Fruit fly (Drosophila melanogaster) whole organism, embryonic: ENCODE data around the gene GramD1B.
A peak's percentile ranks its signal among the peaks of the same experiment; 100 is the strongest.

Experiments used
- Atf-2 ChIP-seq: fragments of 200-800 bp; sonication (Bioruptor generic); optimal IDR thresholded peaks from 2 replicates; lab custom pipeline; 2016; ENCODE audit warnings: missing biosample characterization, missing genetic modification characterization
- Blimp-1 ChIP-seq: fragments of 200-800 bp; sonication (Bioruptor generic); optimal IDR thresholded peaks from 3 replicates; lab custom pipeline; 2018; ENCODE audit warnings: missing biosample characterization, missing genetic modification characterization, mild to moderate bottlenecking, moderate library complexity, missing genetic modification reagents
- Bteb2 ChIP-seq: fragments of 200-800 bp; sonication (Bioruptor generic); optimal IDR thresholded peaks from 2 replicates; lab custom pipeline; 2016; ENCODE audit warnings: missing biosample characterization, missing genetic modification characterization
- CG12659 ChIP-seq: fragments of 200-800 bp; sonication (Bioruptor generic); optimal IDR thresholded peaks from 3 replicates; lab custom pipeline; 2017; ENCODE audit warnings: mild to moderate bottlenecking, missing biosample characterization, missing genetic modification reagents, missing genetic modification characterization
- CG13296 ChIP-seq: fragments of 200-800 bp; sonication (Bioruptor generic); optimal IDR thresholded peaks from 3 replicates; lab custom pipeline; 2018; ENCODE audit warnings: missing biosample characterization, mild to moderate bottlenecking, missing genetic modification characterization
- CG13894 ChIP-seq: fragments of 200-800 bp; sonication (Bioruptor generic); optimal IDR thresholded peaks from 3 replicates; lab custom pipeline; 2018; ENCODE audit warnings: missing biosample characterization, mild to moderate bottlenecking, missing genetic modification characterization, moderate library complexity
- CG14965 ChIP-seq: fragments of 200-800 bp; sonication (Bioruptor generic); optimal IDR thresholded peaks from 2 replicates; lab custom pipeline; 2016; ENCODE audit warnings: missing biosample characterization, missing genetic modification characterization, borderline replicate concordance
- CG1603 ChIP-seq: fragments of 200-800 bp; sonication (Bioruptor generic); optimal IDR thresholded peaks from 2 replicates; lab custom pipeline; 2019; ENCODE audit warnings: missing biosample characterization, mild to moderate bottlenecking, missing genetic modification characterization, moderate library complexity
- CG17186 ChIP-seq: fragments of 200-800 bp; sonication (Bioruptor generic); optimal IDR thresholded peaks from 3 replicates; lab custom pipeline; 2017; ENCODE audit warnings: missing biosample characterization, missing genetic modification reagents, missing genetic modification characterization
- CG17361 ChIP-seq: fragments of 200-800 bp; sonication (Bioruptor generic); IDR thresholded peaks from 3 replicates; pipeline ENCODE4 v1.3.6; 2022; ENCODE audit warnings: missing biosample characterization, missing genetic modification characterization
- CG32532 ChIP-seq: fragments of 200-800 bp; sonication (Bioruptor generic); IDR thresholded peaks from 2 replicates; pipeline ENCODE4 v1.3.6; 2022; ENCODE audit warnings: missing biosample characterization, missing genetic modification characterization
- CG4360 ChIP-seq: fragments of 200-800 bp; sonication (Bioruptor generic); IDR thresholded peaks from 2 replicates; pipeline ENCODE4 v1.3.6; 2022; ENCODE audit warnings: missing biosample characterization, missing genetic modification characterization
- CG43689 ChIP-seq: fragments of 200-800 bp; sonication (Bioruptor generic); IDR thresholded peaks from 2 replicates; pipeline ENCODE4 v1.3.6; 2022; ENCODE audit warnings: missing biosample characterization, missing genetic modification characterization
- CG4617 ChIP-seq: fragments of 200-800 bp; sonication (Bioruptor generic); optimal IDR thresholded peaks from 3 replicates; lab custom pipeline; 2016; ENCODE audit warnings: missing biosample characterization, missing genetic modification characterization, borderline replicate concordance
- CG9215 ChIP-seq: fragments of 200-800 bp; sonication (Bioruptor generic); IDR thresholded peaks from 2 replicates; pipeline ENCODE4 v1.3.6; 2022; ENCODE audit warnings: missing biosample characterization, missing genetic modification characterization
- Camta ChIP-seq: fragments of 200-800 bp; sonication (Bioruptor generic); optimal IDR thresholded peaks from 2 replicates; lab custom pipeline; 2016; ENCODE audit warnings: missing biosample characterization, missing genetic modification characterization
- Drgx ChIP-seq: fragments of 200-800 bp; sonication (Bioruptor generic); IDR thresholded peaks from 2 replicates; pipeline ENCODE4 v1.3.6; 2022; ENCODE audit warnings: missing biosample characterization, missing genetic modification characterization
- Hr39 ChIP-seq: fragments of >200 bp; optimal IDR thresholded peaks from 2 replicates; lab custom pipeline; 2017
- MBD-R2 ChIP-seq: fragments of 200-800 bp; sonication (Bioruptor generic); IDR thresholded peaks from 2 replicates; pipeline ENCODE4 v1.3.6; 2022; ENCODE audit warnings: missing biosample characterization, missing genetic modification characterization
- Med ChIP-seq: fragments of 200-800 bp; sonication (Bioruptor generic); peaks from one replicate; lab custom pipeline; 2016; ENCODE audit warnings: missing biosample characterization, missing genetic modification characterization, mild to moderate bottlenecking, inconsistent platforms, moderate library complexity
- Myb ChIP-seq: fragments of 200-800 bp; sonication (Bioruptor generic); optimal IDR thresholded peaks from 2 replicates; lab custom pipeline; 2016; ENCODE audit warnings: missing biosample characterization, missing genetic modification characterization
- Ravus ChIP-seq: fragments of 200-800 bp; sonication (Bioruptor generic); IDR thresholded peaks from 2 replicates; pipeline ENCODE4 v1.3.6; 2022; ENCODE audit warnings: missing biosample characterization, missing genetic modification characterization
- Tbp ChIP-seq: fragments of >200 bp; optimal IDR thresholded peaks from 2 replicates; lab custom pipeline; 2018; ENCODE audit warnings: missing biosample characterization, missing genetic modification characterization
- Xrp1 ChIP-seq: fragments of 200-800 bp; sonication (Bioruptor generic); IDR thresholded peaks from 2 replicates; pipeline ENCODE4 v1.3.6; 2022; ENCODE audit warnings: missing biosample characterization, missing genetic modification characterization
- ac ChIP-seq: fragments of 200-800 bp; sonication (Bioruptor generic); optimal IDR thresholded peaks from 3 replicates; lab custom pipeline; 2017; ENCODE audit warnings: missing biosample characterization, mild to moderate bottlenecking, missing genetic modification characterization
- ap ChIP-seq: fragments of 200-800 bp; sonication (Bioruptor generic); IDR thresholded peaks from 2 replicates; pipeline ENCODE4 v1.3.6; 2022; ENCODE audit warnings: missing biosample characterization, missing genetic modification characterization
- bigmax ChIP-seq: fragments of 200-800 bp; sonication (Bioruptor generic); optimal IDR thresholded peaks from 2 replicates; lab custom pipeline; 2018; ENCODE audit warnings: missing biosample characterization, mild to moderate bottlenecking, missing genetic modification characterization
- btn ChIP-seq: fragments of 200-800 bp; sonication (Bioruptor generic); optimal IDR thresholded peaks from 2 replicates; lab custom pipeline; 2016; ENCODE audit warnings: missing biosample characterization, missing genetic modification characterization
- cato ChIP-seq: fragments of 200-800 bp; sonication (Bioruptor generic); optimal IDR thresholded peaks from 2 replicates; lab custom pipeline; 2016; ENCODE audit warnings: missing biosample characterization, missing genetic modification characterization, borderline replicate concordance
- chm ChIP-seq: fragments of 200-800 bp; sonication (Bioruptor generic); IDR thresholded peaks from 2 replicates; pipeline ENCODE4 v1.3.6; 2022; ENCODE audit warnings: missing biosample characterization, missing genetic modification characterization
- croc ChIP-seq: fragments of 200-800 bp; sonication (Bioruptor generic); conservative IDR thresholded peaks from 3 replicates; pipeline ENCODE4 v1.3.6; 2022; ENCODE audit warnings: missing biosample characterization, missing genetic modification characterization
- danr ChIP-seq: fragments of 200-800 bp; sonication (Bioruptor generic); IDR thresholded peaks from 2 replicates; pipeline ENCODE4 v1.3.6; 2022; ENCODE audit warnings: missing biosample characterization, missing genetic modification characterization
- disco-r ChIP-seq: fragments of 200-800 bp; sonication (Bioruptor generic); optimal IDR thresholded peaks from 2 replicates; lab custom pipeline; 2016; ENCODE audit warnings: missing biosample characterization, missing genetic modification characterization
- dpn ChIP-seq, 2 experiments: fragments of 200-800 bp; sonication (Bioruptor generic); optimal IDR thresholded peaks; 3 replicates each; lab custom pipeline; 2016; ENCODE audit warnings: missing biosample characterization in 2 of 2, missing genetic modification characterization in 2 of 2
- eve ChIP-seq, 2 experiments: fragments of >200 bp; optimal IDR thresholded peaks; 2 replicates each; lab custom pipeline; 2017; ENCODE audit warnings: missing biosample characterization in 2 of 2, missing genetic modification characterization in 2 of 2
- fd64A ChIP-seq: fragments of 200-800 bp; sonication (Bioruptor generic); optimal IDR thresholded peaks from 3 replicates; lab custom pipeline; 2018; ENCODE audit warnings: missing biosample characterization, mild to moderate bottlenecking, missing genetic modification characterization
- kah ChIP-seq: fragments of 200-800 bp; sonication (Bioruptor generic); optimal IDR thresholded peaks from 2 replicates; lab custom pipeline; 2018; ENCODE audit warnings: missing biosample characterization, mild to moderate bottlenecking, missing genetic modification characterization
- lbe ChIP-seq: fragments of 200-800 bp; sonication (Bioruptor generic); optimal IDR thresholded peaks from 2 replicates; lab custom pipeline; 2016; ENCODE audit warnings: missing biosample characterization, mild to moderate bottlenecking, missing genetic modification characterization
- lov ChIP-seq, 2 experiments: fragments of 200-800 bp in 1 of 2; fragments of >200 bp in 1 of 2; sonication (Bioruptor generic) in 1 of 2; IDR thresholded peaks in 1 of 2; optimal IDR thresholded peaks in 1 of 2; 2 replicates in 1 of 2; 3 replicates in 1 of 2; pipeline versions ENCODE4 v1.3.6 to Lab custom; 2017 to 2022; ENCODE audit warnings: missing biosample characterization in 1 of 2, missing genetic modification characterization in 1 of 2
- nom ChIP-seq: fragments of 200-800 bp; sonication (Bioruptor generic); optimal IDR thresholded peaks from 2 replicates; lab custom pipeline; 2017; ENCODE audit warnings: missing biosample characterization, missing genetic modification characterization, mild to moderate bottlenecking, moderate library complexity, missing genetic modification reagents
- otp ChIP-seq: fragments of 200-800 bp; sonication (Bioruptor generic); IDR thresholded peaks from 3 replicates; pipeline ENCODE4, ENCODE4 v1.3.6; 2022; ENCODE audit warnings: missing biosample characterization, missing genetic modification characterization
- pita ChIP-seq: fragments of 200-800 bp; sonication (Bioruptor generic); optimal IDR thresholded peaks from 2 replicates; lab custom pipeline; 2017; ENCODE audit warnings: missing biosample characterization, mild to moderate bottlenecking, missing genetic modification characterization
- pros ChIP-seq: fragments of 200-800 bp; sonication (Bioruptor generic); optimal IDR thresholded peaks from 3 replicates; lab custom pipeline; 2019; ENCODE audit warnings: missing biosample characterization, mild to moderate bottlenecking, missing genetic modification characterization, moderate library complexity
- repo ChIP-seq: fragments of 200-800 bp; sonication (Bioruptor generic); optimal IDR thresholded peaks from 2 replicates; lab custom pipeline; 2016; ENCODE audit warnings: missing biosample characterization, missing genetic modification characterization
- row ChIP-seq: fragments of 200-800 bp; sonication (Bioruptor generic); IDR thresholded peaks from 3 replicates; pipeline ENCODE4 v1.3.6; 2022; ENCODE audit warnings: missing biosample characterization, missing genetic modification characterization
- slbo ChIP-seq: fragments of 200-800 bp; sonication (Bioruptor generic); IDR thresholded peaks from 2 replicates; pipeline ENCODE4 v1.3.6; 2022; ENCODE audit warnings: missing biosample characterization, missing genetic modification characterization
- so ChIP-seq: fragments of 200-800 bp; sonication (Bioruptor generic); IDR thresholded peaks from 3 replicates; pipeline ENCODE4 v1.3.6; 2022; ENCODE audit warnings: missing biosample characterization, missing genetic modification characterization
- sug ChIP-seq: fragments of 200-800 bp; optimal IDR thresholded peaks from 2 replicates; lab custom pipeline; 2019; ENCODE audit warnings: missing biosample characterization, mild to moderate bottlenecking, missing genetic modification characterization, moderate library complexity
- ttk ChIP-seq: fragments of 200-800 bp; sonication (Bioruptor generic); IDR thresholded peaks from 2 replicates; pipeline ENCODE4 v2.1.2; 2022; ENCODE audit warnings: missing biosample characterization, missing genetic modification characterization
- tx ChIP-seq: fragments of 200-800 bp; sonication (Bioruptor generic); optimal IDR thresholded peaks from 2 replicates; lab custom pipeline; 2016; ENCODE audit warnings: missing biosample characterization, missing genetic modification characterization

The GramD1B gene

DNA sequence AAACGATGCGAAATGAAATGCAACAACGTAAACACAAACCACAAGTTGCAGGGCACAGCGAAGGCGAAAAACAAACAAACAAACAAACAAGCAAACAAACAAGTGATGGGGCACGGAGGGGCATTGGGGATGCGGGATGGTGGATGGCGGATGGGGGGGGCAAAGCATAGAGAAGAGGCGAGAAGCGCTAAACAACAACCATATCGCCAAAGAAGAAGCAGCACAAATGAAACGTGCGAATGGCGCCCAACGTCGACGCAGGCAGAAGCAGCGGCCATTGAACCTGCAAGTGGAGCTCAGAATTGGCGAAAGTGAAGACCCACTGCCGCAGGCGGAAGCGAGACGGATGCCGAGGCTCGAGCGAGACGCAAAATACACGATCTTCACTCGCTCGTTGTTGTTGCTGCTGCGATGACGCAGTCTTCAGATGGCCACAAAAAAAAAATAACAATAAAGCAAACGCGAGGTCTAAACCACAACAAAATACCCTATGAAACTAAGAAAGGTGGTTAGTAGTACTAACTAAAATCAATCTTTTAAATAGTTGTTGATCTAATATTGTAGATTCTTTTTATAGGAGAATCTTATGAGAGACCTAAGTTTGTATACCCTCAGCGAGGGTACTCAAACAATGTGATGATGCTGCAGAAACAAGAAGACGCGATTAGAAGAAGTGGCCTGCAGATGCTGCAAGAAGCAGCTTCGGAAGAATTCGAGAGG is 27.2 kb downstream of the GramD1B start (continued):
- TF ChIP-seq lbe (GFP tag; lab: Kevin White, UChicago) (peak; percentile 90), MBD-R2 (GFP tag; lab: Robert Waterston, UW) (no peak), nom (GFP tag; lab: Kevin White, UChicago) (peak; percentile 8), Hr39 (lab: Kevin White, UChicago) (no peak), Tbp (no peak), disco-r (GFP tag; lab: Kevin White, UChicago) (no peak), lov (optimal IDR thresholded peaks at IDR 0.05; lab: Kevin White, UChicago) (no peak), lov (GFP tag; IDR thresholded peaks at IDR 0.05; lab: Robert Waterston, UW) (no peak), sug (tag; lab: Kevin White, UChicago) (no peak), CG4617 (GFP tag; lab: Kevin White, UChicago) (no peak), CG13296 (GFP tag; lab: Kevin White, UChicago) (no peak), eve (GFP tag; optimal IDR thresholded peaks at IDR 0.05; lab: Kevin White, UChicago) (no peak), ttk (no peak), CG17186 (GFP tag; lab: Kevin White, UChicago) (no peak), tx (no peak), CG43689 (no peak), Camta (GFP tag; lab: Kevin White, UChicago) (no peak), Atf-2 (GFP tag; lab: Kevin White, UChicago) (no peak), Ravus (no peak), repo (GFP tag; lab: Kevin White, UChicago) (no peak), fd64A (peak; percentile 25), CG4360 (GFP tag; lab: Robert Waterston, UW) (peak; percentile 41), CG32532 (GFP tag; lab: Robert Waterston, UW) (0 out of 2 replicates have a peak, but pooled peaks have one; percentile 21), row (GFP tag; lab: Robert Waterston, UW) (no peak), Drgx (peak; percentile 80), ac (GFP tag; lab: Kevin White, UChicago) (no peak), Xrp1 (GFP tag; lab: Robert Waterston, UW) (peak; percentile 40; the same call in 1 of the 2 replicates), Bteb2 (GFP tag; lab: Kevin White, UChicago) (no peak), ap (GFP tag; lab: Robert Waterston, UW) (0 out of 2 replicates have a peak, but pooled peaks have one; percentile 30), CG14965 (GFP tag; lab: Kevin White, UChicago) (no peak), pita (GFP tag; lab: Kevin White, UChicago) (no peak), danr (GFP tag; lab: Robert Waterston, UW) (no peak), Blimp-1 (GFP tag; lab: Kevin White, UChicago) (peak; percentile 81), dpn (GFP tag; optimal IDR thresholded peaks at IDR 0.05; lab: Kevin White, UChicago) (peak in 1 of 2 experiments; percentile 13), btn (GFP tag; lab: Kevin White, UChicago) (no peak), slbo (GFP tag; lab: Robert Waterston, UW) (0 out of 2 replicates have a peak, but pooled peaks have one; percentile 15), CG17361 (GFP tag; lab: Robert Waterston, UW) (0 out of 3 replicates have a peak, but pooled peaks have one; percentile 13), kah (GFP tag; lab: Kevin White, UChicago) (no peak), croc (GFP tag; lab: Robert Waterston, UW) (no peak), Med (GFP tag; lab: Kevin White, UChicago) (peak; percentile 49), CG12659 (GFP tag; lab: Kevin White, UChicago) (no peak), CG13894 (tag; lab: Kevin White, UChicago) (no peak), so (0 out of 3 replicates have a peak, but pooled peaks have one; percentile 41), chm (GFP tag; lab: Robert Waterston, UW) (peak; percentile 24; the same call in 1 of the 2 replicates), cato (GFP tag; lab: Kevin White, UChicago) (no peak), CG1603 (tag; lab: Kevin White, UChicago) (peak; percentile 28), CG9215 (GFP tag; lab: Robert Waterston, UW) (no peak), bigmax (GFP tag; lab: Kevin White, UChicago) (no peak), Myb (no peak), otp (no peak), pros (GFP tag; lab: Kevin White, UChicago) (no peak)
